Worm (Caenorhabditis elegans) whole organism, L4 larva: ENCODE results near the gene srlf-2.

Source experiments
- T20F7.1 ChIP-seq: fragments of 200-800 bp; sonication (Bioruptor generic); optimal IDR thresholded peaks from 2 replicates; lab custom pipeline; 2018; ENCODE audit warnings: mild to moderate bottlenecking, missing genetic modification characterization, missing compliant biosample characterization
- lin-15B ChIP-seq: fragments of 150-350 bp; sonication (generic microtip); optimal IDR thresholded peaks from 3 replicates; lab custom pipeline; 2014; ENCODE audit warnings: missing biosample characterization, missing genetic modification characterization
- ztf-11 ChIP-seq: fragments of 150-350 bp; optimal IDR thresholded peaks from 2 replicates; lab custom pipeline; 2014; ENCODE audit warnings: missing biosample characterization, missing genetic modification characterization

- no peak for TF ChIP-seq lin-15B (tag; lab: Kevin White, UChicago)
- no peak for TF ChIP-seq ztf-11 (tag; lab: Kevin White, UChicago)
- no peak for TF ChIP-seq T20F7.1 (GFP tag; lab: Kevin White, UChicago)
Measured at ce11 chrIV:8464187-8464586, 25.8 kb upstream of the srlf-2 start.
